Fruit fly (Drosophila melanogaster): ENCODE results near the gene Gas41.

DNA sequence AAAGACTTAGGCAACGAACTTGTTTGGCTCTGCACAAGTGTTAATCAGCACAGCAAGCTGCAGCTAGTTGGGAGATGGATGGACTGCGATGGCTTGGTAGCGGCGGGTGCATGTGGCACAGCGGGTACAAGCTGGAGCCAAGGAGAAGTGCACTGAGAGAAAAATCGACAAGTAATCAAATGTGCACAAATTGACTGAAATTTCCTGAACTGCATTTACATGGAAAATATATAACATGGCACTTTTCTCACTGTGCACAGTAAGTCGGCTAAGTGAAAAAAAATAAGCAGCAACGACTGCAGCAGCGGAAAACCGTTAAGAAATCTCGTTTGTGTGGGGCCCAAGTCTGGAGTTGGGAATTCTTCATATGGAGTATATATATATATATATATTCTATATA is 41.1 kb upstream of the Gas41 start:
- TF ChIP-seq h (optimal IDR thresholded peaks at IDR 0.05) = no peak
- no peak for TF ChIP-seq Sin3A (optimal IDR thresholded peaks at IDR 0.05)
- TF ChIP-seq insv (optimal IDR thresholded peaks at IDR 0.05) = no peak
- TF ChIP-seq ttk (optimal IDR thresholded peaks at IDR 0.05) = no peak
- no peak for TF ChIP-seq Myc (optimal IDR thresholded peaks at IDR 0.05)
- no peak for TF ChIP-seq psq (optimal IDR thresholded peaks at IDR 0.05)

Measured in Kc167 (cell line).